Worm (Caenorhabditis elegans) whole organism, young adult: ENCODE data around the gene col-91.

Experiments used
- B0019.2 ChIP-seq: fragments of 200-800 bp; sonication (Bioruptor generic); conservative IDR thresholded peaks from 2 replicates; pipeline ENCODE4 v1.3.6; 2022; ENCODE audit warnings: missing genetic modification reagents, missing genetic modification characterization, missing compliant biosample characterization
- C06A6.2 ChIP-seq: fragments of 200-800 bp; sonication (Bioruptor generic); conservative IDR thresholded peaks from 2 replicates; pipeline ENCODE4 v1.3.6; 2022; ENCODE audit warnings: missing genetic modification characterization, missing compliant biosample characterization
- D2030.7 ChIP-seq: fragments of 200-800 bp; sonication (Bioruptor generic); IDR thresholded peaks from 2 replicates; pipeline ENCODE4 v1.3.6; 2022; ENCODE audit warnings: missing genetic modification reagents, missing genetic modification characterization, missing compliant biosample characterization
- F10E7.11 ChIP-seq: sonication (generic microtip); optimal IDR thresholded peaks from 2 replicates; lab custom pipeline; 2017; ENCODE audit warnings: mild to moderate bottlenecking, missing genetic modification characterization, moderate library complexity, missing compliant biosample characterization
- F23B12.7 ChIP-seq: sonication (generic microtip); optimal IDR thresholded peaks from 2 replicates; lab custom pipeline; 2017; ENCODE audit warnings: missing genetic modification characterization, mild to moderate bottlenecking, missing compliant biosample characterization, antibody characterized with exemption, moderate library complexity; ENCODE audit not compliant: insufficient read depth
- F55B11.4 ChIP-seq: sonication (generic microtip); optimal IDR thresholded peaks from 2 replicates; lab custom pipeline; 2016; ENCODE audit warnings: missing compliant biosample characterization, missing genetic modification characterization, borderline replicate concordance; ENCODE audit not compliant: insufficient read depth
- T26A5.8 ChIP-seq: sonication (generic microtip); optimal IDR thresholded peaks from 2 replicates; lab custom pipeline; 2016; ENCODE audit warnings: missing genetic modification characterization, missing compliant biosample characterization
- Y53G8AR.9 ChIP-seq: fragments of 200-800 bp; sonication (Bioruptor generic); conservative IDR thresholded peaks from 2 replicates; pipeline ENCODE4 v1.3.6; 2022; ENCODE audit warnings: missing genetic modification reagents, missing genetic modification characterization, missing compliant biosample characterization
- Y67H2A.10 ChIP-seq: fragments of 200-800 bp; sonication (Bioruptor generic); conservative IDR thresholded peaks from 2 replicates; pipeline ENCODE4 v1.3.6; 2022; ENCODE audit warnings: missing genetic modification reagents, missing genetic modification characterization, missing compliant biosample characterization
- Y95B8A.8 ChIP-seq: fragments of 200-800 bp; sonication (Bioruptor generic); IDR thresholded peaks from 2 replicates; pipeline ENCODE4 v1.3.6; 2022; ENCODE audit warnings: missing genetic modification reagents, missing genetic modification characterization, missing compliant biosample characterization
- ZK185.1 ChIP-seq: sonication (generic microtip); optimal IDR thresholded peaks from 2 replicates; lab custom pipeline; 2016; ENCODE audit warnings: mild to moderate bottlenecking, missing genetic modification characterization, missing compliant biosample characterization; ENCODE audit not compliant: poor library complexity, severe bottlenecking
- akir-1 ChIP-seq: fragments of 200-800 bp; sonication (Bioruptor generic); optimal IDR thresholded peaks from 2 replicates; lab custom pipeline; 2018; ENCODE audit warnings: mild to moderate bottlenecking, missing genetic modification characterization, moderate library complexity, missing compliant biosample characterization
- attf-3 ChIP-seq: fragments of 200-800 bp; sonication (Bioruptor generic); conservative IDR thresholded peaks from 2 replicates; pipeline ENCODE4 v1.3.6; 2022; ENCODE audit warnings: missing genetic modification reagents, missing genetic modification characterization, missing compliant biosample characterization
- attf-6 ChIP-seq: fragments of 200-800 bp; sonication (Bioruptor generic); IDR thresholded peaks from 2 replicates; pipeline ENCODE4 v1.3.6; 2022; ENCODE audit warnings: missing genetic modification reagents, missing genetic modification characterization, missing compliant biosample characterization
- ceh-100 ChIP-seq: fragments of 200-800 bp; sonication (Bioruptor generic); IDR thresholded peaks from 2 replicates; pipeline ENCODE4 v1.3.6; 2022; ENCODE audit warnings: missing genetic modification reagents, missing genetic modification characterization, missing compliant biosample characterization
- ceh-27 ChIP-seq: fragments of 200-800 bp; sonication (Bioruptor generic); optimal IDR thresholded peaks from 2 replicates; lab custom pipeline; 2018; ENCODE audit warnings: mild to moderate bottlenecking, missing genetic modification characterization, moderate library complexity, missing compliant biosample characterization
- ceh-40 ChIP-seq: fragments of 200-800 bp; sonication (Bioruptor generic); IDR thresholded peaks from 2 replicates; pipeline ENCODE4 v1.3.6; 2022; ENCODE audit warnings: missing genetic modification characterization, missing compliant biosample characterization
- die-1 ChIP-seq: sonication (generic microtip); optimal IDR thresholded peaks from 2 replicates; lab custom pipeline; 2016; ENCODE audit warnings: missing genotype, mild to moderate bottlenecking, missing genetic modification characterization, missing compliant biosample characterization
- dox-1 ChIP-seq: fragments of 200-800 bp; sonication (Bioruptor generic); IDR thresholded peaks from 2 replicates; pipeline ENCODE4 v1.3.6; 2022; ENCODE audit warnings: missing genetic modification reagents, missing genetic modification characterization, missing compliant biosample characterization
- dpff-1 ChIP-seq: sonication (generic microtip); optimal IDR thresholded peaks from 2 replicates; lab custom pipeline; 2017; ENCODE audit warnings: mild to moderate bottlenecking, missing genetic modification characterization, missing compliant biosample characterization
- dpl-1 ChIP-seq: fragments of 150-350 bp; optimal IDR thresholded peaks from 2 replicates; lab custom pipeline; 2014; ENCODE audit warnings: missing biosample characterization, missing genetic modification reagents, missing genetic modification characterization
- egl-18 ChIP-seq: fragments of 200-800 bp; sonication (Bioruptor generic); IDR thresholded peaks from 2 replicates; pipeline ENCODE4 v1.3.6; 2022; ENCODE audit warnings: missing genetic modification reagents, missing genetic modification characterization, missing compliant biosample characterization
- ets-4 ChIP-seq: fragments of 200-800 bp; sonication (Bioruptor generic); optimal IDR thresholded peaks from 2 replicates; lab custom pipeline; 2018; ENCODE audit warnings: mild to moderate bottlenecking, missing genetic modification characterization, missing compliant biosample characterization
- fkh-3 ChIP-seq: sonication (generic microtip); optimal IDR thresholded peaks from 2 replicates; lab custom pipeline; 2016; ENCODE audit warnings: mild to moderate bottlenecking, missing genetic modification characterization, missing compliant biosample characterization
- gei-17 ChIP-seq: fragments of 200-800 bp; sonication (Bioruptor generic); optimal IDR thresholded peaks from 2 replicates; lab custom pipeline; 2018; ENCODE audit warnings: mild to moderate bottlenecking, missing genetic modification characterization, missing compliant biosample characterization
- him-1 ChIP-seq: sonication (generic microtip); optimal IDR thresholded peaks from 2 replicates; lab custom pipeline; 2016; ENCODE audit warnings: missing genotype, missing genetic modification reagents, missing genetic modification characterization, missing compliant biosample characterization
- hlh-12 ChIP-seq: sonication (generic microtip); optimal IDR thresholded peaks from 2 replicates; lab custom pipeline; 2016; ENCODE audit warnings: missing genetic modification characterization, missing compliant biosample characterization
- hlh-26 ChIP-seq: fragments of 200-800 bp; sonication (Bioruptor generic); conservative IDR thresholded peaks from 2 replicates; pipeline ENCODE4 v1.3.6; 2022; ENCODE audit warnings: missing genetic modification reagents, missing genetic modification characterization, missing compliant biosample characterization
- hmg-1.2 ChIP-seq: fragments of 200-800 bp; sonication (Bioruptor generic); IDR thresholded peaks from 2 replicates; pipeline ENCODE4 v1.3.6; 2022; ENCODE audit warnings: missing genetic modification reagents, missing genetic modification characterization, missing compliant biosample characterization
- hmg-20 ChIP-seq: fragments of 200-800 bp; sonication (Bioruptor generic); IDR thresholded peaks from 2 replicates; pipeline ENCODE4 v1.3.6; 2022; ENCODE audit warnings: missing genetic modification reagents, missing genetic modification characterization, missing compliant biosample characterization
- lin-26 ChIP-seq: fragments of 200-800 bp; sonication (Bioruptor generic); IDR thresholded peaks from 2 replicates; pipeline ENCODE4 v1.3.6; 2022; ENCODE audit warnings: missing genetic modification reagents, missing genetic modification characterization, missing compliant biosample characterization
- lin-54 ChIP-seq: fragments of 200-800 bp; sonication (Bioruptor generic); optimal IDR thresholded peaks from 2 replicates; lab custom pipeline; 2018; ENCODE audit warnings: mild to moderate bottlenecking, missing genetic modification characterization, missing compliant biosample characterization
- lir-1 ChIP-seq: fragments of 200-800 bp; sonication (Bioruptor generic); conservative IDR thresholded peaks from 2 replicates; pipeline ENCODE4 v1.3.6; 2022; ENCODE audit warnings: missing genetic modification reagents, missing genetic modification characterization, missing compliant biosample characterization
- madf-8 ChIP-seq: fragments of 200-800 bp; sonication (Bioruptor generic); conservative IDR thresholded peaks from 2 replicates; pipeline ENCODE4 v1.3.6; 2022; ENCODE audit warnings: missing genetic modification reagents, missing genetic modification characterization, missing compliant biosample characterization
- nfya-2 ChIP-seq: fragments of 200-800 bp; sonication (Bioruptor generic); IDR thresholded peaks from 2 replicates; pipeline ENCODE4 v1.3.6; 2022; ENCODE audit warnings: missing genetic modification reagents, missing genetic modification characterization, missing compliant biosample characterization
- nfyb-1 ChIP-seq: fragments of 200-800 bp; sonication (Bioruptor generic); IDR thresholded peaks from 2 replicates; pipeline ENCODE4 v1.3.6; 2022; ENCODE audit warnings: missing genetic modification reagents, missing genetic modification characterization, missing compliant biosample characterization
- nhr-27 ChIP-seq: fragments of 200-800 bp; sonication (Bioruptor generic); optimal IDR thresholded peaks from 2 replicates; lab custom pipeline; 2018; ENCODE audit warnings: mild to moderate bottlenecking, missing genetic modification characterization, moderate library complexity, missing compliant biosample characterization
- nhr-80 ChIP-seq: sonication (generic microtip); optimal IDR thresholded peaks from 2 replicates; lab custom pipeline; 2016; ENCODE audit warnings: missing genetic modification characterization, missing compliant biosample characterization
- rpc-1 ChIP-seq, 2 experiments: fragments of 150-350 bp in 1 of 2; sonication (generic microtip) in 1 of 2; optimal IDR thresholded peaks; 2 replicates each; lab custom pipeline; 2014 to 2018; ENCODE audit warnings: missing biosample characterization in 1 of 2, missing genetic modification characterization in 1 of 2, missing genetic modification reagents in 1 of 2, missing genotype in 1 of 2
- sea-2 ChIP-seq: fragments of 200-800 bp; sonication (Bioruptor generic); IDR thresholded peaks from 2 replicates; pipeline ENCODE4 v1.3.6; 2022; ENCODE audit warnings: missing genetic modification characterization, missing compliant biosample characterization
- snpc-3.4 ChIP-seq: sonication (generic microtip); optimal IDR thresholded peaks from 2 replicates; lab custom pipeline; 2017; ENCODE audit warnings: missing genetic modification characterization, mild to moderate bottlenecking, missing compliant biosample characterization, antibody characterized with exemption, moderate library complexity, missing genotype, missing genetic modification reagents
- xnd-1 ChIP-seq: sonication (generic microtip); optimal IDR thresholded peaks from 2 replicates; lab custom pipeline; 2016; ENCODE audit warnings: missing genotype, missing genetic modification reagents, missing genetic modification characterization, missing compliant biosample characterization
- ztf-18 ChIP-seq: sonication (generic microtip); optimal IDR thresholded peaks from 2 replicates; lab custom pipeline; 2016; ENCODE audit warnings: missing genotype, mild to moderate bottlenecking, missing genetic modification characterization, missing compliant biosample characterization
- ztf-26 ChIP-seq: sonication (generic microtip); optimal IDR thresholded peaks from 2 replicates; lab custom pipeline; 2017; ENCODE audit warnings: missing genetic modification characterization, missing compliant biosample characterization
- ztf-28 ChIP-seq: fragments of 200-800 bp; sonication (Bioruptor generic); IDR thresholded peaks from 2 replicates; pipeline ENCODE4 v1.3.6; 2022; ENCODE audit warnings: missing genetic modification reagents, missing genetic modification characterization, missing compliant biosample characterization

col-91 gene

DNA sequence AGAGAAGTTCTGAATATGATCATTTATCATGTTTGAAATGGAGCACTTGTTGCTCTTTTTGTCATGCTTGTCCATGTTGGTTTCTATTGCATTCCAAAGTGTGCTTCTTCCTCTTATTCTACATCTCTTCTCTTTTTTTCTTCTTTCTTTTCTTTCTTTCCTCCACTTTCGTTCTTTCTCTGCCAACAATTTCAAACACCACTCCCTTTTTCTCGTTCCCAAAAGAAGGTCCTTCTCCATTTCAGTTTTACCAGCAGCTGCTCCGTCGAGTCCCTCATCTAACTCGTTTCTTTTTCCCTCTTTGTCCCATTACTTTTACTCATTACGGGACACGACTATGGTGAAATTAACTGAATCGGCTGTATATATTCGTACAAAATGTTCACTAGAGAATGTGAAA lies 8.5 kb downstream of the col-91 start, which contains the start of gene F09G8.5:
F09G8.5 (plus strand) TSS at position 38 of the 400 bp plus-strand sequence.
- TF ChIP-seq akir-1 (GFP tag; lab: Kevin White, UChicago), result no peak
- TF ChIP-seq ceh-100 (GFP tag; lab: Robert Waterston, UW), result no peak
- TF ChIP-seq nhr-80 (tag; lab: Kevin White, UChicago), result no peak
- TF ChIP-seq, all 124 proteins: peak for 0

DNA sequence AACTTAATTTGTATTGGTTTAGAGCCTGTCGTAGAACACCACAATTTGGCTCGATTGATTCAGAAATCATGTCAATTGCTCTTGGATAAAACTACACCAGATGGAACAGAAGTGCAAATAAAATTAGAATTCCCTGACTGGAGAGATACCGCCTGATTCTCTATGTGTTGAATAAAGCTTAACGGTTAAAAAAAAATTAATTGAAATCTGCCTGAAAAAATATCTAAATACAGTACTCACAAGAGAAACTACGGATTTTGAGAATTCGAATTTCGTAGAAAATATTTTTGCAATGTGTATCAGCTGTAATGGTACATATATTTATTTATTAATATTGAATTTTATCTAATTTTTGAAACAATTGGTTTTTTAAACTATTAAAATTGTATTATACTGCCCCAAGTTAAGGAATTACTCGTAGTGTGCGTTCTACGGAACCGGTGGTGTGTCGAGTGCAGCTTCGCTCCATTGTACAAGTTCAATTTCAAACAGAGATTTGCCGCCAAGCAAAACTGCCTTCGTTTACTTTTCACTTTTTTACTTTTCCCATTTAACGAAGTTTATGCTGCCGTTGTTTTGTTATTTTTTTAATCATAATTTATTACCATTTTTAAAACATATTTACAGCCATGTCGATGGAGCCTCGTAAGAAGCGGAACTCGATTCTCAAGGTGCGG lies 13.3 kb downstream of the col-91 start, which contains the start of gene knl-1:
knl-1 (plus strand) TSS at position 626 of the 677 bp plus-strand sequence.
- TF ChIP-seq ztf-28 (GFP tag; lab: Robert Waterston, UW) (0 out of 2 replicates have a peak, but pooled peaks have one; percentile 63), madf-8 (GFP tag; lab: Robert Waterston, UW) (peak; percentile 51; the same call in 1 of the 2 replicates), hmg-20 (no peak), F23B12.7 (tag; lab: Kevin White, UChicago) (peak; percentile 80), Y53G8AR.9 (GFP tag; lab: Robert Waterston, UW) (no peak), Y95B8A.8 (GFP tag; lab: Robert Waterston, UW) (no peak), attf-3 (GFP tag; lab: Robert Waterston, UW) (peak; percentile 63; the same call in 1 of the 2 replicates), ztf-26 (tag; lab: Kevin White, UChicago) (no peak), lin-26 (GFP tag; lab: Robert Waterston, UW) (no peak), hmg-1.2 (GFP tag; lab: Robert Waterston, UW) (peak; percentile 46; the same call in 1 of the 2 replicates), D2030.7 (peak; percentile 74), ceh-40 (GFP tag; lab: Robert Waterston, UW) (no peak), attf-6 (GFP tag; lab: Robert Waterston, UW) (no peak), Y67H2A.10 (GFP tag; lab: Robert Waterston, UW) (no peak), ceh-100 (GFP tag; lab: Robert Waterston, UW) (peak; percentile 95), egl-18 (GFP tag; lab: Robert Waterston, UW) (no peak), gei-17 (GFP tag; lab: Kevin White, UChicago) (no peak), rpc-1 (optimal IDR thresholded peaks at IDR 0.05; lab: Kevin White, UChicago) (no peak), rpc-1 (tag; optimal IDR thresholded peaks at IDR 0.05; lab: Kevin White, UChicago) (no peak), dpl-1 (GFP tag; lab: Kevin White, UChicago) (peak; percentile 79), F10E7.11 (tag; lab: Kevin White, UChicago) (no peak), fkh-3 (no peak), dpff-1 (tag; lab: Kevin White, UChicago) (no peak), snpc-3.4 (peak; percentile 28), ztf-18 (tag; lab: Kevin White, UChicago) (peak; percentile 42), xnd-1 (no peak), F55B11.4 (tag; lab: Kevin White, UChicago) (no peak), nfyb-1 (GFP tag; lab: Robert Waterston, UW) (no peak), B0019.2 (GFP tag; lab: Robert Waterston, UW) (no peak), hlh-26 (GFP tag; lab: Robert Waterston, UW) (no peak), T26A5.8 (tag; lab: Kevin White, UChicago) (no peak), lin-54 (GFP tag; lab: Kevin White, UChicago) (peak; percentile 68), him-1 (tag; lab: Kevin White, UChicago) (no peak), dox-1 (GFP tag; lab: Robert Waterston, UW) (peak; percentile 74), C06A6.2 (no peak), nfya-2 (GFP tag; lab: Robert Waterston, UW) (no peak), die-1 (tag; lab: Kevin White, UChicago) (no peak), hlh-12 (no peak), sea-2 (GFP tag; lab: Robert Waterston, UW) (no peak), ceh-27 (GFP tag; lab: Kevin White, UChicago) (peak; percentile 30), ZK185.1 (no peak), nhr-27 (tag; lab: Kevin White, UChicago) (no peak), ets-4 (GFP tag; lab: Kevin White, UChicago) (no peak), lir-1 (GFP tag; lab: Robert Waterston, UW) (no peak)
